Worm (Caenorhabditis elegans) whole organism, early embryonic: Measurements from ENCODE around the gene lipl-1.

Experiments used
- B0310.2 ChIP-seq: sonication (generic microtip); optimal IDR thresholded peaks from 2 replicates; lab custom pipeline; 2016; ENCODE audit warnings: mild to moderate bottlenecking, missing genetic modification characterization, missing compliant biosample characterization
- F13C5.2 ChIP-seq: sonication (generic microtip); optimal IDR thresholded peaks from 2 replicates; lab custom pipeline; 2017; ENCODE audit warnings: mild to moderate bottlenecking, missing genetic modification characterization, inconsistent platforms, missing compliant biosample characterization
- aly-1 ChIP-seq: sonication (generic microtip); optimal IDR thresholded peaks from 2 replicates; lab custom pipeline; 2016; ENCODE audit warnings: missing genetic modification characterization, missing compliant biosample characterization
- ama-1 ChIP-seq: fragments of 150-350 bp; optimal IDR thresholded peaks from 2 replicates; lab custom pipeline; 2014
- ceh-13 ChIP-seq: fragments of 200-800 bp; sonication (Bioruptor generic); optimal IDR thresholded peaks from 2 replicates; lab custom pipeline; 2018; ENCODE audit warnings: mild to moderate bottlenecking, missing genetic modification characterization, missing compliant biosample characterization
- ceh-36 ChIP-seq: sonication (generic microtip); optimal IDR thresholded peaks from 2 replicates; lab custom pipeline; 2016; ENCODE audit warnings: missing genetic modification characterization, inconsistent platforms, missing compliant biosample characterization
- ets-7 ChIP-seq: sonication (generic microtip); optimal IDR thresholded peaks from 2 replicates; lab custom pipeline; 2016; ENCODE audit warnings: missing genotype, missing genetic modification characterization, missing compliant biosample characterization
- flt-1 ChIP-seq: fragments of 200-800 bp; sonication (Bioruptor generic); IDR thresholded peaks from 2 replicates; pipeline ENCODE4 v1.3.6; 2022; ENCODE audit warnings: missing genetic modification characterization, missing compliant biosample characterization
- hmbx-1 ChIP-seq: sonication (generic microtip); optimal IDR thresholded peaks from 2 replicates; lab custom pipeline; 2016; ENCODE audit warnings: mild to moderate bottlenecking, missing genetic modification characterization, missing compliant biosample characterization
- hmg-4 ChIP-seq: fragments of 200-800 bp; sonication (Bioruptor generic); optimal IDR thresholded peaks from 2 replicates; lab custom pipeline; 2018; ENCODE audit warnings: mild to moderate bottlenecking, missing genetic modification characterization, missing compliant biosample characterization
- hnd-1 ChIP-seq: sonication (generic microtip); optimal IDR thresholded peaks from 2 replicates; lab custom pipeline; 2016; ENCODE audit warnings: missing genetic modification characterization, missing compliant biosample characterization
- pes-1 ChIP-seq: fragments of 200-800 bp; sonication (Bioruptor generic); IDR thresholded peaks from 2 replicates; pipeline ENCODE4 v1.3.6; 2022; ENCODE audit warnings: missing genetic modification reagents, missing genetic modification characterization, missing compliant biosample characterization
- scrt-1 ChIP-seq: fragments of 200-800 bp; sonication (Bioruptor generic); IDR thresholded peaks from 2 replicates; pipeline ENCODE4 v1.3.6; 2022; ENCODE audit warnings: missing genetic modification characterization, missing compliant biosample characterization
- sea-1 ChIP-seq: fragments of 200-800 bp; sonication (Bioruptor generic); conservative IDR thresholded peaks from 2 replicates; pipeline ENCODE4 v1.3.6; 2022; ENCODE audit warnings: missing genetic modification characterization, missing compliant biosample characterization
- tbx-11 ChIP-seq: fragments of 200-800 bp; sonication (Bioruptor generic); IDR thresholded peaks from 2 replicates; pipeline ENCODE4 v1.3.6; 2022; ENCODE audit warnings: missing genetic modification characterization, missing compliant biosample characterization
- tbx-37 ChIP-seq: fragments of 200-800 bp; sonication (Bioruptor generic); conservative IDR thresholded peaks from 2 replicates; pipeline ENCODE4 v1.3.6; 2022; ENCODE audit warnings: missing genetic modification reagents, missing genetic modification characterization, missing compliant biosample characterization
- tra-4 ChIP-seq: sonication (generic microtip); optimal IDR thresholded peaks from 2 replicates; lab custom pipeline; 2017; ENCODE audit warnings: missing genetic modification characterization, missing compliant biosample characterization

The lipl-1 gene

ce11 chrV:12939434-12939833, 19.6 kb downstream of the lipl-1 start, which contains the start of gene T16G1.5:
TSS of gene T16G1.5 (minus strand) at chrV:12939552.
- TF ChIP-seq hnd-1 (tag; lab: Kevin White, UChicago): no peak
- TF ChIP-seq hmg-4: no peak
- TF ChIP-seq tbx-11 (GFP tag; lab: Robert Waterston, UW): no peak
- no peak for TF ChIP-seq ets-7 (tag; lab: Kevin White, UChicago)
- no peak for TF ChIP-seq pes-1
- no peak for TF ChIP-seq tra-4 (tag; lab: Kevin White, UChicago)

- TF ChIP-seq sea-1 (GFP tag; lab: Robert Waterston, UW) (no peak), ceh-13 (GFP tag; lab: Kevin White, UChicago) (no peak), aly-1 (tag; lab: Kevin White, UChicago) (no peak), hmbx-1 (tag; lab: Kevin White, UChicago) (no peak)
Observed at ce11 chrV:12941797-12942474, 22.1 kb downstream of the lipl-1 start, which contains the start of gene T16G1.4. TSS of gene T16G1.4 (minus strand) at chrV:12941847.

- TF ChIP-seq hnd-1 (tag; lab: Kevin White, UChicago): no peak
- no peak for TF ChIP-seq sea-1 (GFP tag; lab: Robert Waterston, UW)
- no peak for TF ChIP-seq tra-4 (tag; lab: Kevin White, UChicago)
- no peak for TF ChIP-seq pes-1
- no peak for TF ChIP-seq flt-1
- TF ChIP-seq tbx-11 (GFP tag; lab: Robert Waterston, UW): no peak
Observed at ce11 chrV:12943399-12943798, 23.6 kb downstream of the lipl-1 start.

- TF ChIP-seq hmg-4 (no peak), aly-1 (tag; lab: Kevin White, UChicago) (no peak), tra-4 (tag; lab: Kevin White, UChicago) (no peak), tbx-37 (GFP tag; lab: Robert Waterston, UW) (no peak), B0310.2 (tag; lab: Kevin White, UChicago) (no peak), ama-1 (no peak), scrt-1 (no peak), hmbx-1 (tag; lab: Kevin White, UChicago) (no peak), hnd-1 (tag; lab: Kevin White, UChicago) (no peak), sea-1 (GFP tag; lab: Robert Waterston, UW) (no peak), tbx-11 (GFP tag; lab: Robert Waterston, UW) (no peak), ceh-13 (GFP tag; lab: Kevin White, UChicago) (no peak), F13C5.2 (tag; lab: Kevin White, UChicago) (no peak), pes-1 (no peak), flt-1 (no peak), ceh-36 (tag; lab: Kevin White, UChicago) (no peak), ets-7 (tag; lab: Kevin White, UChicago) (no peak)
Observed at ce11 chrV:12944229-12944628, 24.4 kb downstream of the lipl-1 start, which contains the start of gene T16G1.3. TSS of gene T16G1.3 (minus strand) at chrV:12944329.

- no peak for TF ChIP-seq hmbx-1 (tag; lab: Kevin White, UChicago)
- TF ChIP-seq ceh-36 (tag; lab: Kevin White, UChicago): no peak
- TF ChIP-seq ets-7 (tag; lab: Kevin White, UChicago): no peak
- no peak for TF ChIP-seq ama-1
- no peak for TF ChIP-seq tbx-37 (GFP tag; lab: Robert Waterston, UW)
- TF ChIP-seq sea-1 (GFP tag; lab: Robert Waterston, UW): no peak
- no peak for TF ChIP-seq hmg-4
- no peak for TF ChIP-seq flt-1
- TF ChIP-seq tra-4 (tag; lab: Kevin White, UChicago): no peak
- TF ChIP-seq tbx-11 (GFP tag; lab: Robert Waterston, UW): no peak
- TF ChIP-seq aly-1 (tag; lab: Kevin White, UChicago): no peak
- TF ChIP-seq scrt-1: no peak
- no peak for TF ChIP-seq B0310.2 (tag; lab: Kevin White, UChicago)
- TF ChIP-seq hnd-1 (tag; lab: Kevin White, UChicago): no peak
- TF ChIP-seq pes-1: no peak
- no peak for TF ChIP-seq ceh-13 (GFP tag; lab: Kevin White, UChicago)
- TF ChIP-seq F13C5.2 (tag; lab: Kevin White, UChicago): no peak
Observed at ce11 chrV:12944775-12945174, 25.0 kb downstream of the lipl-1 start, which contains the start of gene grl-2. TSS of gene grl-2 (plus strand) at chrV:12945075.

ce11 chrV:12949607-12950006, 29.8 kb downstream of the lipl-1 start, which contains the start of gene T16G1.13:
TSS of gene T16G1.13 (plus strand) at chrV:12949907.
- TF ChIP-seq B0310.2 (tag; lab: Kevin White, UChicago): no peak
- no peak for TF ChIP-seq ceh-13 (GFP tag; lab: Kevin White, UChicago)
- no peak for TF ChIP-seq sea-1 (GFP tag; lab: Robert Waterston, UW)
- no peak for TF ChIP-seq hmbx-1 (tag; lab: Kevin White, UChicago)
- no peak for TF ChIP-seq hmg-4
- no peak for TF ChIP-seq pes-1
- no peak for TF ChIP-seq ceh-36 (tag; lab: Kevin White, UChicago)
- no peak for TF ChIP-seq tbx-37 (GFP tag; lab: Robert Waterston, UW)
- TF ChIP-seq scrt-1: no peak
- TF ChIP-seq ama-1: no peak
- TF ChIP-seq flt-1: no peak
- TF ChIP-seq ets-7 (tag; lab: Kevin White, UChicago): no peak
- no peak for TF ChIP-seq F13C5.2 (tag; lab: Kevin White, UChicago)

- peak; percentile 56 for TF ChIP-seq F13C5.2 (tag; lab: Kevin White, UChicago)
- no peak for TF ChIP-seq ets-7 (tag; lab: Kevin White, UChicago)
- no peak for TF ChIP-seq ceh-36 (tag; lab: Kevin White, UChicago)
- no peak for TF ChIP-seq hmg-4
- no peak for TF ChIP-seq ceh-13 (GFP tag; lab: Kevin White, UChicago)
- TF ChIP-seq tra-4 (tag; lab: Kevin White, UChicago): no peak
- no peak for TF ChIP-seq B0310.2 (tag; lab: Kevin White, UChicago)
- TF ChIP-seq pes-1: no peak
Observed at ce11 chrV:12950812-12951528, 31.2 kb downstream of the lipl-1 start, which contains the start of the genes T16G1.9 and T16G1.18. TSS of gene T16G1.9 (minus strand) at chrV:12950862. TSS of gene T16G1.18 (plus strand) at chrV:12951304.
